Worm (Caenorhabditis elegans) whole organism, L3 larva: ENCODE data around the gene hecw-1.

Experiments used
- ama-1 ChIP-seq: fragments of 150-350 bp; optimal IDR thresholded peaks from 2 replicates; lab custom pipeline; 2018
- ceh-82 ChIP-seq: fragments of 150-350 bp; optimal IDR thresholded peaks from 2 replicates; lab custom pipeline; 2014; ENCODE audit warnings: missing biosample characterization, missing genetic modification characterization
- egl-27 ChIP-seq: sonication (generic microtip); optimal IDR thresholded peaks from 4 replicates; lab custom pipeline; 2017; ENCODE audit warnings: missing biosample characterization, missing genetic modification reagents, missing genetic modification characterization
- mml-1 ChIP-seq: fragments of 150-350 bp; sonication (generic microtip); optimal IDR thresholded peaks from 3 replicates; lab custom pipeline; 2014; ENCODE audit warnings: missing biosample characterization, missing genetic modification characterization
- nhr-23 ChIP-seq: fragments of 150-350 bp; optimal IDR thresholded peaks from 2 replicates; lab custom pipeline; 2014; ENCODE audit warnings: missing biosample characterization, missing genetic modification reagents, missing genetic modification characterization
- nhr-237 ChIP-seq: fragments of 150-350 bp; optimal IDR thresholded peaks from 2 replicates; lab custom pipeline; 2014; ENCODE audit warnings: missing biosample characterization, missing genetic modification characterization
- nhr-25 ChIP-seq: sonication (generic microtip); optimal IDR thresholded peaks from 2 replicates; lab custom pipeline; 2017; ENCODE audit warnings: missing biosample characterization, missing genetic modification characterization
- nhr-76 ChIP-seq: fragments of 150-350 bp; sonication (generic microtip); optimal IDR thresholded peaks from 5 replicates; lab custom pipeline; 2014; ENCODE audit warnings: missing biosample characterization, missing genetic modification characterization
- pqm-1 ChIP-seq: fragments of 150-350 bp; optimal IDR thresholded peaks from 2 replicates; lab custom pipeline; 2017; ENCODE audit warnings: missing biosample characterization, missing genetic modification characterization, inconsistent platforms
- tbx-2 ChIP-seq: sonication (generic microtip); optimal IDR thresholded peaks from 2 replicates; lab custom pipeline; 2016; ENCODE audit warnings: mild to moderate bottlenecking, missing genetic modification characterization, missing compliant biosample characterization
- unc-62 ChIP-seq: fragments of 150-350 bp; sonication (generic microtip); optimal IDR thresholded peaks from 4 replicates; lab custom pipeline; 2014; ENCODE audit warnings: missing biosample characterization, missing genetic modification reagents, missing genetic modification characterization

ce11 chrIII:3397678-3398077 lies 7.9 kb upstream of the hecw-1 start, which contains the start of gene clpf-1:
- TF ChIP-seq mml-1 (tag; lab: Kevin White, UChicago) (no peak), nhr-237 (tag; lab: Kevin White, UChicago) (no peak), egl-27 (tag; lab: Kevin White, UChicago) (no peak), ceh-82 (tag; lab: Kevin White, UChicago) (no peak), nhr-23 (tag; lab: Kevin White, UChicago) (no peak), tbx-2 (tag; lab: Kevin White, UChicago) (no peak), pqm-1 (no peak), nhr-25 (tag; lab: Kevin White, UChicago) (no peak), unc-62 (no peak), nhr-76 (tag; lab: Kevin White, UChicago) (no peak), ama-1 (lab: Kevin White, UChicago) (peak; percentile 21)
